Worm (Caenorhabditis elegans) whole organism, L2 larva: ENCODE results near the gene K11H12.3.
A peak's percentile ranks its signal among the peaks of the same experiment; 100 is the strongest.

Experiments used
- nhr-237 ChIP-seq: fragments of 150-350 bp; optimal IDR thresholded peaks from 2 replicates; lab custom pipeline; 2014; ENCODE audit warnings: missing biosample characterization, missing genetic modification characterization
- nhr-25 ChIP-seq: fragments of 150-350 bp; sonication (generic microtip); optimal IDR thresholded peaks from 3 replicates; lab custom pipeline; 2014; ENCODE audit warnings: missing biosample characterization, missing genetic modification characterization

ce11 chrIV:657932-658331, 15.3 kb downstream of the K11H12.3 start:
- TF ChIP-seq nhr-237 (tag; lab: Kevin White, UChicago) (no peak), nhr-25 (tag; lab: Kevin White, UChicago) (peak; percentile 9)
